Fruit fly (Drosophila melanogaster) whole organism, wandering third instar larva: ENCODE results near the gene CG14312.

Experiments used
- Hr83 ChIP-seq: fragments of 200-300 bp; sonication (Bioruptor generic); optimal IDR thresholded peaks from 2 replicates; lab custom pipeline; 2016; ENCODE audit warnings: missing biosample characterization, mild to moderate bottlenecking, missing genetic modification characterization, moderate library complexity; ENCODE audit not compliant: poor library complexity, severe bottlenecking
- Mio ChIP-seq: sonication (Bioruptor generic); optimal IDR thresholded peaks from 2 replicates; lab custom pipeline; 2016; ENCODE audit warnings: missing biosample characterization, missing genetic modification characterization
- dl ChIP-seq, 2 experiments: fragments of 175-275, 200-275 bp in 1 of 2; fragments of 200-275 bp in 1 of 2; sonication (Bioruptor generic); optimal IDR thresholded peaks; lab custom pipeline; 2018; ENCODE audit warnings: mild to moderate bottlenecking in 2 of 2, missing biosample characterization in 2 of 2, missing genetic modification characterization in 2 of 2, moderate library complexity in 2 of 2; ENCODE audit not compliant: partially characterized antibody in 2 of 2, insufficient read depth in 1 of 2
- usp ChIP-seq: fragments of >200 bp; optimal IDR thresholded peaks from 2 replicates; lab custom pipeline; 2017; ENCODE audit warnings: missing biosample characterization, missing genetic modification characterization

dm6 chr3R:18301569-18301968 is 18.2 kb upstream of the CG14312 start, which contains the start of gene Polr1E:
- TF ChIP-seq Hr83 (no peak), dl (GFP tag; optimal IDR thresholded peaks at IDR 0.05; lab: Kevin White, UChicago; ENCODE audit: insufficient read depth in 1 of 2, partially characterized antibody in 2 of 2) (peak in 1 of 2 experiments; percentile 9), usp (GFP tag; lab: Kevin White, UChicago) (no peak), Mio (GFP tag; lab: Kevin White, UChicago) (no peak)
